Worm (Caenorhabditis elegans) whole organism, L1 larva: ENCODE data around the gene M7.12.

ENCODE experiments used
- aha-1 ChIP-seq: fragments of 150-350 bp; optimal IDR thresholded peaks from 2 replicates; lab custom pipeline; 2014; ENCODE audit warnings: missing biosample characterization, missing genetic modification characterization
- lin-39 ChIP-seq: fragments of 150-350 bp; optimal IDR thresholded peaks from 2 replicates; lab custom pipeline; 2014; ENCODE audit warnings: missing biosample characterization, missing genetic modification reagents, missing genetic modification characterization
- mdl-1 ChIP-seq, 2 experiments: fragments of 150-350 bp; optimal IDR thresholded peaks; 2 replicates each; lab custom pipeline; 2014 to 2017; ENCODE audit warnings: missing biosample characterization in 2 of 2, missing genetic modification characterization in 2 of 2, inconsistent platforms in 1 of 2
- mef-2 ChIP-seq: fragments of 150-350 bp; optimal IDR thresholded peaks from 2 replicates; lab custom pipeline; 2014; ENCODE audit warnings: missing biosample characterization, missing genetic modification characterization
- nhr-90 ChIP-seq: sonication (generic microtip); optimal IDR thresholded peaks from 2 replicates; lab custom pipeline; 2016; ENCODE audit warnings: mild to moderate bottlenecking, missing genetic modification characterization, missing compliant biosample characterization; ENCODE audit not compliant: poor library complexity
- pqm-1 ChIP-seq: sonication (generic microtip); optimal IDR thresholded peaks from 3 replicates; lab custom pipeline; 2017; ENCODE audit warnings: missing biosample characterization, missing genetic modification characterization

DNA sequence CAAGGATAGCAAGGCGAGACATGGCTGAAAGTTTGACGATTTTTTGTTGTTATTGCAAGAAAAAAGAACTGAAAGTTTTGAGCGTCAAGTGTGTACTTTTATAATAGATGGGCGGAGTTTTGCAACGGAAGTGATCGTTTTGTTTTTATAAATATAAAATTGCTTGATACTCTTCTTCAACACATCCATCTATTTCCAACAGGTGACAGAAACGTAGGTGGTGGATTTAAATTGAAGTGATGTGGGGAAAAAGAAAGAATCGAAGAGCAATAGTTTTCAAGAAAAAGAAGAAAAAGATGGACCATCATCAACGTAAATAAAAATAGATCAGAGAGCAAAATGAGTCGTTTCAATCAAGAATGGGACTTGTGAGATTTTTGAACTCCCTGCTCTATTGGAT is 30.8 kb downstream of the M7.12 start, which contains the start of gene ttr-17:
- peak; percentile 50 for TF ChIP-seq lin-39
- TF ChIP-seq mdl-1 (tag; optimal IDR thresholded peaks at IDR 0.05; lab: Kevin White, UChicago), result no peak
- no peak for TF ChIP-seq mef-2 (tag; lab: Kevin White, UChicago)
- no peak for TF ChIP-seq aha-1 (tag; lab: Kevin White, UChicago)
- TF ChIP-seq pqm-1 (tag; lab: Kevin White, UChicago), result no peak
- TF ChIP-seq nhr-90 (tag; lab: Kevin White, UChicago), result no peak
